Worm (Caenorhabditis elegans) whole organism, L4 larva: ENCODE results near the gene npp-18.
A peak's percentile ranks its signal among the peaks of the same experiment; 100 is the strongest.

Source experiments
- F26F4.8 ChIP-seq: fragments of 200-800 bp; sonication (Bioruptor generic); conservative IDR thresholded peaks from 2 replicates; pipeline ENCODE4 v1.3.6; 2022; ENCODE audit warnings: missing genetic modification characterization, missing compliant biosample characterization
- F37D6.2 ChIP-seq: sonication (generic microtip); optimal IDR thresholded peaks from 2 replicates; lab custom pipeline; 2016; ENCODE audit warnings: mild to moderate bottlenecking, missing genetic modification characterization, missing compliant biosample characterization
- F44E2.7 ChIP-seq: fragments of 200-800 bp; sonication (Bioruptor generic); IDR thresholded peaks from 2 replicates; pipeline ENCODE4 v2.1.2; 2022; ENCODE audit warnings: missing genetic modification characterization, missing compliant biosample characterization
- T26A8.4 ChIP-seq: fragments of 200-800 bp; sonication (Bioruptor generic); IDR thresholded peaks from 2 replicates; pipeline ENCODE4 v1.3.6; 2022; ENCODE audit warnings: missing genetic modification characterization, missing compliant biosample characterization
- Y105C5A.15 ChIP-seq: fragments of 200-800 bp; sonication (Bioruptor generic); IDR thresholded peaks from 2 replicates; pipeline ENCODE4 v1.3.6; 2022; ENCODE audit warnings: missing genetic modification characterization, missing compliant biosample characterization
- Y5F2A.4 ChIP-seq: fragments of 200-800 bp; sonication (Bioruptor generic); optimal IDR thresholded peaks from 2 replicates; lab custom pipeline; 2018; ENCODE audit warnings: mild to moderate bottlenecking, missing genetic modification characterization, missing compliant biosample characterization
- ZK546.5 ChIP-seq, 2 experiments: sonication (generic microtip); optimal IDR thresholded peaks; 2 replicates each; lab custom pipeline; 2017; ENCODE audit warnings: missing biosample characterization in 2 of 2, missing genetic modification characterization in 2 of 2
- aha-1 ChIP-seq: fragments of 150-350 bp; peaks from one replicate; lab custom pipeline; 2014; ENCODE audit warnings: missing biosample characterization, missing genetic modification characterization
- ceh-20 ChIP-seq: fragments of 200-800 bp; sonication (Bioruptor generic); IDR thresholded peaks from 2 replicates; pipeline ENCODE4 v1.3.6; 2022; ENCODE audit warnings: missing genetic modification reagents, missing genetic modification characterization, missing compliant biosample characterization
- ceh-32 ChIP-seq: sonication (generic microtip); optimal IDR thresholded peaks from 2 replicates; lab custom pipeline; 2016; ENCODE audit warnings: mild to moderate bottlenecking, missing genetic modification characterization, missing compliant biosample characterization; ENCODE audit not compliant: poor library complexity
- ceh-44 ChIP-seq: fragments of 200-800 bp; sonication (Bioruptor generic); IDR thresholded peaks from 2 replicates; pipeline ENCODE4 v1.3.6; 2022; ENCODE audit warnings: missing genetic modification reagents, missing genetic modification characterization, missing compliant biosample characterization
- cey-2 ChIP-seq: sonication (generic microtip); optimal IDR thresholded peaks from 3 replicates; lab custom pipeline; 2017; ENCODE audit warnings: missing genetic modification characterization, mild to moderate bottlenecking, missing compliant biosample characterization, antibody characterized with exemption, borderline replicate concordance; ENCODE audit not compliant: insufficient read depth
- daf-16 ChIP-seq, 3 experiments: sonication (generic microtip); optimal IDR thresholded peaks; 2 replicates each; lab custom pipeline; 2016 to 2017; ENCODE audit warnings: missing genetic modification characterization in 3 of 3, missing genetic modification reagents in 3 of 3, mild to moderate bottlenecking in 2 of 3, missing compliant biosample characterization in 2 of 3, missing biosample characterization in 1 of 3, moderate library complexity in 1 of 3
- dmd-9 ChIP-seq: fragments of 200-800 bp; sonication (Bioruptor generic); IDR thresholded peaks from 2 replicates; pipeline ENCODE4 v1.3.6; 2022; ENCODE audit warnings: missing genetic modification reagents, missing genetic modification characterization, missing compliant biosample characterization
- dpl-1 ChIP-seq: fragments of 150-350 bp; optimal IDR thresholded peaks from 2 replicates; lab custom pipeline; 2014; ENCODE audit warnings: missing biosample characterization, missing genetic modification reagents, missing genetic modification characterization
- fkh-10 ChIP-seq: fragments of 150-350 bp; optimal IDR thresholded peaks from 2 replicates; lab custom pipeline; 2014; ENCODE audit warnings: missing biosample characterization, missing genetic modification reagents, missing genetic modification characterization
- hlh-30 ChIP-seq: sonication (generic microtip); optimal IDR thresholded peaks from 2 replicates; lab custom pipeline; 2017; ENCODE audit warnings: antibody characterized with exemption, mild to moderate bottlenecking, missing genetic modification characterization, missing compliant biosample characterization; ENCODE audit not compliant: insufficient read depth
- hmg-1.1 ChIP-seq: fragments of 200-800 bp; sonication (Bioruptor generic); IDR thresholded peaks from 2 replicates; pipeline ENCODE4 v1.3.6; 2022; ENCODE audit warnings: missing genetic modification reagents, missing genetic modification characterization, missing compliant biosample characterization
- jun-1 ChIP-seq: fragments of 150-350 bp; optimal IDR thresholded peaks from 2 replicates; lab custom pipeline; 2014; ENCODE audit warnings: missing biosample characterization, missing genetic modification reagents, missing genetic modification characterization
- lin-1 ChIP-seq: fragments of 200-800 bp; sonication (Bioruptor generic); IDR thresholded peaks from 2 replicates; pipeline ENCODE4 v1.3.6; 2022; ENCODE audit warnings: missing genetic modification reagents, missing genetic modification characterization, missing compliant biosample characterization
- lin-13 ChIP-seq: fragments of 150-350 bp; optimal IDR thresholded peaks from 2 replicates; lab custom pipeline; 2014; ENCODE audit warnings: missing biosample characterization, missing genetic modification reagents, missing genetic modification characterization
- lin-15B ChIP-seq: fragments of 150-350 bp; sonication (generic microtip); optimal IDR thresholded peaks from 3 replicates; lab custom pipeline; 2014; ENCODE audit warnings: missing biosample characterization, missing genetic modification characterization
- lin-29 ChIP-seq: fragments of 200-800 bp; sonication (Bioruptor generic); IDR thresholded peaks from 2 replicates; pipeline ENCODE4 v1.3.6; 2022; ENCODE audit warnings: missing genetic modification reagents, missing genetic modification characterization, missing compliant biosample characterization
- lin-39 ChIP-seq: fragments of 150-350 bp; optimal IDR thresholded peaks from 2 replicates; lab custom pipeline; 2014; ENCODE audit warnings: missing biosample characterization, missing genetic modification reagents, missing genetic modification characterization
- lsy-2 ChIP-seq, 2 experiments: fragments of 150-350 bp in 1 of 2; sonication (generic microtip) in 1 of 2; optimal IDR thresholded peaks; 2 replicates each; lab custom pipeline; 2014 to 2017; ENCODE audit warnings: missing biosample characterization in 2 of 2, missing genetic modification characterization in 2 of 2
- mdl-1 ChIP-seq, 2 experiments: fragments of 150-350 bp in 1 of 2; sonication (generic microtip) in 1 of 2; optimal IDR thresholded peaks; 2 replicates each; lab custom pipeline; 2014 to 2017; ENCODE audit warnings: missing biosample characterization in 2 of 2, missing genetic modification characterization in 2 of 2
- mep-1 ChIP-seq: fragments of 150-350 bp; sonication (generic microtip); optimal IDR thresholded peaks from 3 replicates; lab custom pipeline; 2014; ENCODE audit warnings: missing biosample characterization, missing genetic modification characterization
- mes-2 ChIP-seq: sonication (generic microtip); optimal IDR thresholded peaks from 2 replicates; lab custom pipeline; 2016; ENCODE audit warnings: missing genotype, mild to moderate bottlenecking, missing genetic modification characterization, missing compliant biosample characterization; ENCODE audit not compliant: poor library complexity, severe bottlenecking
- mxl-3 ChIP-seq: fragments of 200-800 bp; sonication (Bioruptor generic); optimal IDR thresholded peaks from 2 replicates; lab custom pipeline; 2018; ENCODE audit warnings: mild to moderate bottlenecking, missing genetic modification characterization, missing compliant biosample characterization
- nhr-111 ChIP-seq: fragments of 200-800 bp; sonication (Bioruptor generic); optimal IDR thresholded peaks from 2 replicates; lab custom pipeline; 2018; ENCODE audit warnings: mild to moderate bottlenecking, missing genetic modification characterization, missing compliant biosample characterization
- nhr-237 ChIP-seq: sonication (generic microtip); optimal IDR thresholded peaks from 2 replicates; lab custom pipeline; 2017; ENCODE audit warnings: missing biosample characterization, missing genetic modification characterization
- nhr-42 ChIP-seq: fragments of 200-800 bp; sonication (Bioruptor generic); IDR thresholded peaks from 2 replicates; pipeline ENCODE4 v1.3.6; 2022; ENCODE audit warnings: missing genetic modification characterization, missing compliant biosample characterization
- pha-4 ChIP-seq, 2 experiments: fragments of 150-350 bp in 1 of 2; fragments of 200-800 bp in 1 of 2; sonication (Bioruptor generic) in 1 of 2; IDR thresholded peaks in 1 of 2; optimal IDR thresholded peaks in 1 of 2; 2 replicates each; pipeline versions ENCODE4 v1.3.6 to Lab custom; 2014 to 2022; ENCODE audit warnings: missing genetic modification characterization in 2 of 2, missing genetic modification reagents in 2 of 2, missing biosample characterization in 1 of 2, missing compliant biosample characterization in 1 of 2
- pqm-1 ChIP-seq: sonication (generic microtip); optimal IDR thresholded peaks from 2 replicates; lab custom pipeline; 2017; ENCODE audit warnings: missing biosample characterization, missing genetic modification characterization
- rbr-2 ChIP-seq: sonication (generic microtip); optimal IDR thresholded peaks from 2 replicates; lab custom pipeline; 2016; ENCODE audit warnings: missing genotype, missing genetic modification characterization, missing compliant biosample characterization
- spr-3 ChIP-seq: fragments of 200-800 bp; sonication (Bioruptor generic); optimal IDR thresholded peaks from 2 replicates; lab custom pipeline; 2018; ENCODE audit warnings: mild to moderate bottlenecking, missing genetic modification characterization, missing compliant biosample characterization
- tag-97 ChIP-seq: fragments of 200-800 bp; sonication (Bioruptor generic); IDR thresholded peaks from 2 replicates; pipeline ENCODE4 v1.3.6; 2022; ENCODE audit warnings: missing genetic modification characterization, missing compliant biosample characterization
- unc-130 ChIP-seq: sonication (generic microtip); optimal IDR thresholded peaks from 2 replicates; lab custom pipeline; 2016; ENCODE audit warnings: missing genetic modification reagents, missing genetic modification characterization, missing compliant biosample characterization
- unc-62 ChIP-seq, 3 experiments: fragments of 150-350 bp in 1 of 3; sonication (generic microtip); optimal IDR thresholded peaks in 2 of 3; peaks in 1 of 3; 1 replicate in 1 of 3; 2 replicates in 2 of 3; lab custom pipeline; 2014 to 2017; ENCODE audit warnings: missing biosample characterization in 3 of 3, missing genetic modification characterization in 3 of 3, missing genetic modification reagents in 3 of 3, missing genotype in 1 of 3
- zip-2 ChIP-seq: fragments of 150-350 bp; optimal IDR thresholded peaks from 2 replicates; lab custom pipeline; 2014; ENCODE audit warnings: missing biosample characterization, missing genetic modification characterization
- ztf-7 ChIP-seq: fragments of 150-350 bp; optimal IDR thresholded peaks from 2 replicates; lab custom pipeline; 2014; ENCODE audit warnings: missing biosample characterization, missing genetic modification characterization

The npp-18 gene

DNA sequence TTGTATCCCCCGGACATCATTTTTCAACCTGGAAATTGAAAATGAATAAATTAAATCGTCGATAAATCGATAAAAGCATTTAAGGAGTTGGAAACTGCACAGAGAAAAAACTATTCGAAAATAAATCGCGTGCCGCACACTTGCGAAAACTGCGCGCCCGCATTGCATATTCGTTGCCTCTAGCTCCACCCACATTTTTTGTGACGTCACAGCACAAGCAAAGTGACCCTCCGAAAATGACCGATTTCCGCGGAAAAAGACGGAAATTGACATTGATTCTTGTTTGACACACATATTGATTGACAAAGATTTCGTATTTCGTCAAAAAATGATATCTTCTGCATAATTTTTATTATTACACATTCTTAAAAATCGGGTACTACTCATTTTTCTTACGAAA lies 27.8 kb upstream of the npp-18 start, which contains the start of gene cpf-2 (continued):
- TF ChIP-seq dpl-1 (GFP tag; lab: Kevin White, UChicago) (peak; percentile 59), ztf-7 (tag; lab: Kevin White, UChicago) (peak; percentile 58), hmg-1.1 (GFP tag; lab: Robert Waterston, UW) (peak; percentile 78)
- TF ChIP-seq, all 104 proteins: peak for 41

- TF ChIP-seq hmg-1.1 (GFP tag; lab: Robert Waterston, UW) (peak; percentile 14; the same call in 1 of the 2 replicates), aha-1 (tag; lab: Kevin White, UChicago) (peak; percentile 48), lsy-2 (tag; optimal IDR thresholded peaks at IDR 0.05; lab: Kevin White, UChicago) (peak in 1 of 2 experiments; percentile 57), nhr-111 (GFP tag; lab: Kevin White, UChicago) (no peak), lin-13 (no peak), nhr-42 (GFP tag; lab: Robert Waterston, UW) (no peak), mes-2 (tag; lab: Kevin White, UChicago) (peak; percentile 17), mdl-1 (tag; optimal IDR thresholded peaks at IDR 0.05; lab: Kevin White, UChicago) (peak in 1 of 2 experiments; percentile 10), Y5F2A.4 (GFP tag; lab: Kevin White, UChicago) (no peak), F37D6.2 (tag; lab: Kevin White, UChicago) (peak; percentile 3), unc-62 (GFP tag; optimal IDR thresholded peaks at IDR 0.05 in 1 of 2; lab: Kevin White, UChicago) (peak in 1 of 2 experiments; percentile 97), unc-62 (tag; optimal IDR thresholded peaks at IDR 0.05; lab: Kevin White, UChicago) (no peak), zip-2 (no peak), fkh-10 (GFP tag; lab: Kevin White, UChicago) (peak; percentile 53), mep-1 (tag; lab: Kevin White, UChicago) (peak; percentile 34), rbr-2 (tag; lab: Kevin White, UChicago) (peak; percentile 19), mxl-3 (no peak), T26A8.4 (no peak)
Measured at ce11 chrIII:13270896-13271295, 25.8 kb upstream of the npp-18 start.

ce11 chrIII:13272227-13272626 lies 24.4 kb upstream of the npp-18 start:
- TF ChIP-seq ZK546.5 (tag; optimal IDR thresholded peaks at IDR 0.05; lab: Kevin White, UChicago) (no peak), hlh-30 (peak; percentile 17)

DNA sequence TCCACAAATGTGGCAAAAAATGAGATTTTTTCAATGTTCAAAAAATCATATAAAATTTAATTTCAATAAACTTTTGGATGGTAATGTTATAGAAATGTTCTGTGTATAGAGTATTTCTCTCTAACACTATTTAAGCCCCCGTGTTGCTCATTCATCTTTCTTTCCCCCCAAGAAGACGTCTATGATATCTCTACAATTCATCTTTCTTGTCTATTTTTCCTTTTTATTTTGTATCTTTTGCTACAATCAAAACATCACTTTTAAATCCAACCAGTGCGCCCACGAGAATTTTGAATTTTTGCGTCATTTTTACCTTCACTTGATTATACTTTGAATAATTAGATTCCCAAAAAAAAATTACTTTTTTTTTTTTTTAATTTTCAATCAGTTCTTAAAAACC lies 23.9 kb upstream of the npp-18 start:
- TF ChIP-seq lin-29 (GFP tag; lab: Robert Waterston, UW) (no peak), F44E2.7 (no peak), lin-1 (GFP tag; lab: Robert Waterston, UW) (no peak), ztf-7 (tag; lab: Kevin White, UChicago) (no peak), spr-3 (GFP tag; lab: Kevin White, UChicago) (no peak), mes-2 (tag; lab: Kevin White, UChicago) (no peak), jun-1 (no peak), unc-130 (GFP tag; lab: Kevin White, UChicago) (no peak), tag-97 (no peak), lin-39 (no peak), pqm-1 (tag; lab: Kevin White, UChicago) (no peak), dmd-9 (no peak), daf-16 (GFP tag; optimal IDR thresholded peaks at IDR 0.05; lab: Kevin White, UChicago) (no peak), daf-16 (tag; optimal IDR thresholded peaks at IDR 0.05; lab: Kevin White, UChicago) (no peak)

- TF ChIP-seq tag-97 (no peak), F26F4.8 (no peak), nhr-237 (tag; lab: Kevin White, UChicago) (no peak), lin-15B (tag; lab: Kevin White, UChicago) (no peak), cey-2 (no peak), pha-4 (GFP tag; IDR thresholded peaks at IDR 0.05; lab: Robert Waterston, UW) (no peak), pha-4 (tag; optimal IDR thresholded peaks at IDR 0.05; lab: Kevin White, UChicago) (no peak), Y105C5A.15 (no peak), zip-2 (no peak), ceh-44 (GFP tag; lab: Robert Waterston, UW) (no peak), dmd-9 (no peak), spr-3 (GFP tag; lab: Kevin White, UChicago) (no peak), dpl-1 (GFP tag; lab: Kevin White, UChicago) (peak; percentile 48), daf-16 (GFP tag; optimal IDR thresholded peaks at IDR 0.05; lab: Kevin White, UChicago) (no peak), daf-16 (tag; optimal IDR thresholded peaks at IDR 0.05; lab: Kevin White, UChicago) (peak; percentile 27), pqm-1 (tag; lab: Kevin White, UChicago) (no peak), ceh-32 (tag; lab: Kevin White, UChicago) (no peak), mes-2 (tag; lab: Kevin White, UChicago) (peak; percentile 41), F44E2.7 (no peak), ceh-20 (GFP tag; lab: Robert Waterston, UW) (peak; percentile 58; the same call in 1 of the 2 replicates), lin-1 (GFP tag; lab: Robert Waterston, UW) (no peak)
Measured at ce11 chrIII:13275784-13276183, 20.9 kb upstream of the npp-18 start.
